Fruit fly (Drosophila melanogaster) whole organism, embryonic: Measurements from ENCODE around the gene CG31131.

Experiments used
- Bdp1 ChIP-seq: fragments of 200-800 bp; sonication (Bioruptor generic); optimal IDR thresholded peaks from 3 replicates; lab custom pipeline; 2016; ENCODE audit warnings: missing biosample characterization, missing genetic modification characterization
- CG10979 ChIP-seq: fragments of 200-800 bp; sonication (Bioruptor generic); optimal IDR thresholded peaks from 2 replicates; lab custom pipeline; 2018; ENCODE audit warnings: missing biosample characterization, mild to moderate bottlenecking, missing genetic modification characterization, moderate library complexity
- CG11085 ChIP-seq: fragments of 200-800 bp; sonication (Bioruptor generic); IDR thresholded peaks from 2 replicates; pipeline ENCODE4 v1.3.6; 2022; ENCODE audit warnings: missing biosample characterization, missing genetic modification characterization
- CG11560 ChIP-seq: fragments of 200-800 bp; sonication (Bioruptor generic); IDR thresholded peaks from 3 replicates; pipeline ENCODE4 v1.3.6; 2022; ENCODE audit warnings: missing biosample characterization, missing genetic modification characterization
- CG11695 ChIP-seq: fragments of 200-800 bp; sonication (Bioruptor generic); IDR thresholded peaks from 3 replicates; pipeline ENCODE4 v1.3.6; 2022; ENCODE audit warnings: missing biosample characterization, missing genetic modification characterization
- CG12659 ChIP-seq: fragments of 200-800 bp; sonication (Bioruptor generic); optimal IDR thresholded peaks from 3 replicates; lab custom pipeline; 2017; ENCODE audit warnings: mild to moderate bottlenecking, missing biosample characterization, missing genetic modification reagents, missing genetic modification characterization
- CG12942 ChIP-seq: fragments of 200-800 bp; sonication (Bioruptor generic); optimal IDR thresholded peaks from 3 replicates; lab custom pipeline; 2016; ENCODE audit warnings: missing biosample characterization, missing genetic modification characterization
- CG1647 ChIP-seq: fragments of 200-800 bp; sonication (Bioruptor generic); optimal IDR thresholded peaks from 3 replicates; lab custom pipeline; 2016; ENCODE audit warnings: missing biosample characterization, missing genetic modification characterization
- CG18262 ChIP-seq: fragments of 200-800 bp; optimal IDR thresholded peaks from 3 replicates; lab custom pipeline; 2019; ENCODE audit warnings: missing biosample characterization, mild to moderate bottlenecking, missing genetic modification characterization, moderate library complexity
- CG18476 ChIP-seq: fragments of 200-800 bp; sonication (Bioruptor generic); optimal IDR thresholded peaks from 2 replicates; lab custom pipeline; 2016; ENCODE audit warnings: missing biosample characterization, mild to moderate bottlenecking, missing genetic modification characterization
- CG18599 ChIP-seq: fragments of 200-800 bp; sonication (Bioruptor generic); optimal IDR thresholded peaks from 3 replicates; lab custom pipeline; 2017; ENCODE audit warnings: missing biosample characterization, missing genetic modification characterization, mild to moderate bottlenecking, moderate library complexity, missing genetic modification reagents
- CG18764 ChIP-seq: fragments of 200-800 bp; sonication (Bioruptor generic); optimal IDR thresholded peaks from 3 replicates; lab custom pipeline; 2016; ENCODE audit warnings: missing biosample characterization, missing genetic modification characterization
- CG30403 ChIP-seq: fragments of 200-800 bp; sonication (Bioruptor generic); optimal IDR thresholded peaks from 3 replicates; lab custom pipeline; 2016; ENCODE audit warnings: missing biosample characterization, missing genetic modification characterization
- CG31224 ChIP-seq: fragments of 200-800 bp; sonication (Bioruptor generic); IDR thresholded peaks from 2 replicates; pipeline ENCODE4 v1.3.6; 2022; ENCODE audit warnings: missing biosample characterization, missing genetic modification characterization
- CG31441 ChIP-seq: fragments of 200-800 bp; sonication (Bioruptor generic); IDR thresholded peaks from 2 replicates; pipeline ENCODE4 v1.3.6; 2022; ENCODE audit warnings: missing biosample characterization, missing genetic modification characterization
- CG3163 ChIP-seq: fragments of 200-800 bp; sonication (Bioruptor generic); optimal IDR thresholded peaks from 3 replicates; lab custom pipeline; 2016; ENCODE audit warnings: missing biosample characterization, missing genetic modification characterization
- CG32532 ChIP-seq: fragments of 200-800 bp; sonication (Bioruptor generic); IDR thresholded peaks from 2 replicates; pipeline ENCODE4 v1.3.6; 2022; ENCODE audit warnings: missing biosample characterization, missing genetic modification characterization
- CG3281 ChIP-seq: fragments of 200-800 bp; sonication (Bioruptor generic); optimal IDR thresholded peaks from 3 replicates; lab custom pipeline; 2017; ENCODE audit warnings: missing biosample characterization, mild to moderate bottlenecking, missing genetic modification characterization
- CG3847 ChIP-seq: fragments of 200-800 bp; sonication (Bioruptor generic); IDR thresholded peaks from 2 replicates; pipeline ENCODE4 v1.3.6; 2022; ENCODE audit warnings: missing biosample characterization, missing genetic modification characterization
- CG3995 ChIP-seq: fragments of 200-800 bp; sonication (Bioruptor generic); optimal IDR thresholded peaks from 3 replicates; lab custom pipeline; 2016; ENCODE audit warnings: missing biosample characterization, missing genetic modification characterization
- CG4404 ChIP-seq: fragments of 200-800 bp; sonication (Bioruptor generic); IDR thresholded peaks from 2 replicates; pipeline ENCODE4 v1.3.6; 2022; ENCODE audit warnings: missing biosample characterization, missing genetic modification characterization
- CG5953 ChIP-seq: fragments of 200-800 bp; sonication (Bioruptor generic); IDR thresholded peaks from 2 replicates; pipeline ENCODE4 v1.3.6; 2022; ENCODE audit warnings: missing biosample characterization, missing genetic modification characterization
- CG7556 ChIP-seq: fragments of 200-800 bp; sonication (Bioruptor generic); optimal IDR thresholded peaks from 2 replicates; lab custom pipeline; 2017; ENCODE audit warnings: missing biosample characterization, mild to moderate bottlenecking, missing genetic modification characterization
- CG7928 ChIP-seq: fragments of 200-800 bp; sonication (Bioruptor generic); optimal IDR thresholded peaks from 2 replicates; lab custom pipeline; 2017; ENCODE audit warnings: missing biosample characterization, mild to moderate bottlenecking, missing genetic modification characterization
- CG8924 ChIP-seq: fragments of 200-800 bp; optimal IDR thresholded peaks from 3 replicates; lab custom pipeline; 2019; ENCODE audit warnings: missing biosample characterization, mild to moderate bottlenecking, missing genetic modification characterization, moderate library complexity
- CG9727 ChIP-seq: fragments of 200-800 bp; sonication (Bioruptor generic); optimal IDR thresholded peaks from 3 replicates; lab custom pipeline; 2017; ENCODE audit warnings: missing biosample characterization, mild to moderate bottlenecking, missing genetic modification characterization
- CG9817 ChIP-seq: fragments of 200-800 bp; sonication (Bioruptor generic); optimal IDR thresholded peaks from 2 replicates; lab custom pipeline; 2018; ENCODE audit warnings: missing biosample characterization, mild to moderate bottlenecking, missing genetic modification characterization, moderate library complexity
- D ChIP-seq, 2 experiments: fragments of 200-800 bp in 1 of 2; fragments of >200 bp in 1 of 2; sonication (Bioruptor generic) in 1 of 2; optimal IDR thresholded peaks; 2 replicates in 1 of 2; 3 replicates in 1 of 2; lab custom pipeline; 2017; ENCODE audit warnings: mild to moderate bottlenecking in 1 of 2, missing biosample characterization in 1 of 2, missing genetic modification characterization in 1 of 2, missing genetic modification reagents in 1 of 2
- Dip2 ChIP-seq: fragments of 200-800 bp; sonication (Bioruptor generic); IDR thresholded peaks from 2 replicates; pipeline ENCODE4 v1.3.6; 2022; ENCODE audit warnings: missing biosample characterization, missing genetic modification characterization
- Dref ChIP-seq: fragments of 200-800 bp; sonication (Bioruptor generic); IDR thresholded peaks from 2 replicates; pipeline ENCODE4 v1.3.6; 2022; ENCODE audit warnings: missing biosample characterization, missing genetic modification characterization
- Fer2 ChIP-seq: fragments of 200-800 bp; sonication (Bioruptor generic); optimal IDR thresholded peaks from 2 replicates; lab custom pipeline; 2018; ENCODE audit warnings: missing biosample characterization, mild to moderate bottlenecking, missing genetic modification characterization, moderate library complexity
- Hr3 ChIP-seq: fragments of 200-800 bp; sonication (Bioruptor generic); optimal IDR thresholded peaks from 3 replicates; lab custom pipeline; 2016; ENCODE audit warnings: missing biosample characterization, missing genetic modification characterization
- Max ChIP-seq: fragments of 200-800 bp; sonication (Bioruptor generic); optimal IDR thresholded peaks from 2 replicates; lab custom pipeline; 2016; ENCODE audit warnings: missing biosample characterization, mild to moderate bottlenecking, missing genetic modification characterization
- Nf-YC ChIP-seq: fragments of 200-800 bp; optimal IDR thresholded peaks from 3 replicates; lab custom pipeline; 2019; ENCODE audit warnings: missing biosample characterization, mild to moderate bottlenecking, missing genetic modification characterization, moderate library complexity
- Sin3A ChIP-seq: fragments of >200 bp; optimal IDR thresholded peaks from 2 replicates; lab custom pipeline; 2018
- Taf1 ChIP-seq: fragments of 200-800 bp; sonication (Bioruptor generic); IDR thresholded peaks from 2 replicates; pipeline ENCODE4 v1.3.6; 2022; ENCODE audit warnings: missing biosample characterization, missing genetic modification characterization
- Trl ChIP-seq, 3 experiments: fragments of >200 bp in 2 of 3; fragments of 200-800 bp in 1 of 3; sonication (Bioruptor generic) in 1 of 3; optimal IDR thresholded peaks; 2 replicates in 1 of 3; 3 replicates in 2 of 3; lab custom pipeline; 2016 to 2017; ENCODE audit warnings: missing biosample characterization in 1 of 3, missing genetic modification characterization in 1 of 3
- cas ChIP-seq: fragments of 200-800 bp; sonication (Bioruptor generic); IDR thresholded peaks from 2 replicates; pipeline ENCODE4 v1.3.6; 2022; ENCODE audit warnings: missing biosample characterization, missing genetic modification characterization
- gcm ChIP-seq: fragments of 200-800 bp; sonication (Bioruptor generic); optimal IDR thresholded peaks from 2 replicates; lab custom pipeline; 2019; ENCODE audit warnings: missing biosample characterization, mild to moderate bottlenecking, missing genetic modification characterization, moderate library complexity
- ham ChIP-seq: fragments of 200-800 bp; sonication (Bioruptor generic); IDR thresholded peaks from 2 replicates; pipeline ENCODE4 v1.3.6; 2022; ENCODE audit warnings: missing biosample characterization, missing genetic modification characterization
- insv ChIP-seq, 2 experiments: fragments of 200-800 bp; sonication (Bioruptor generic); optimal IDR thresholded peaks; 3 replicates each; lab custom pipeline; 2016 to 2018; ENCODE audit warnings: missing biosample characterization in 2 of 2, missing genetic modification characterization in 2 of 2
- kni ChIP-seq: fragments of 200-800 bp; sonication (Bioruptor generic); optimal IDR thresholded peaks from 3 replicates; lab custom pipeline; 2017; ENCODE audit warnings: mild to moderate bottlenecking, missing biosample characterization, missing genetic modification reagents, missing genetic modification characterization
- mam ChIP-seq: fragments of 200-800 bp; sonication (Bioruptor generic); optimal IDR thresholded peaks from 3 replicates; lab custom pipeline; 2016; ENCODE audit warnings: missing biosample characterization, missing genetic modification characterization
- nmo ChIP-seq: fragments of 200-800 bp; sonication (Bioruptor generic); optimal IDR thresholded peaks from 2 replicates; lab custom pipeline; 2018; ENCODE audit warnings: missing biosample characterization, mild to moderate bottlenecking, missing genetic modification characterization, moderate library complexity
- odd ChIP-seq: fragments of 200-800 bp; sonication (Bioruptor generic); optimal IDR thresholded peaks from 2 replicates; lab custom pipeline; 2017; ENCODE audit warnings: missing biosample characterization, mild to moderate bottlenecking, missing genetic modification characterization
- prd ChIP-seq, 3 experiments: fragments of >200 bp in 2 of 3; fragments of 200-800 bp in 1 of 3; sonication (Bioruptor generic) in 1 of 3; optimal IDR thresholded peaks in 2 of 3; IDR thresholded peaks in 1 of 3; 2 replicates in 2 of 3; 3 replicates in 1 of 3; pipeline versions ENCODE4 v1.3.6 to Lab custom; 2017 to 2022; ENCODE audit warnings: missing biosample characterization in 1 of 3, missing genetic modification characterization in 1 of 3
- toy ChIP-seq: fragments of 200-800 bp; sonication (Bioruptor generic); IDR thresholded peaks from 2 replicates; pipeline ENCODE4 v1.3.6; 2022; ENCODE audit warnings: missing biosample characterization, missing genetic modification characterization
- wdn ChIP-seq: fragments of 200-800 bp; sonication (Bioruptor generic); IDR thresholded peaks from 2 replicates; pipeline ENCODE4 v1.3.6; 2022; ENCODE audit warnings: missing biosample characterization, missing genetic modification characterization

Gene CG31131

DNA sequence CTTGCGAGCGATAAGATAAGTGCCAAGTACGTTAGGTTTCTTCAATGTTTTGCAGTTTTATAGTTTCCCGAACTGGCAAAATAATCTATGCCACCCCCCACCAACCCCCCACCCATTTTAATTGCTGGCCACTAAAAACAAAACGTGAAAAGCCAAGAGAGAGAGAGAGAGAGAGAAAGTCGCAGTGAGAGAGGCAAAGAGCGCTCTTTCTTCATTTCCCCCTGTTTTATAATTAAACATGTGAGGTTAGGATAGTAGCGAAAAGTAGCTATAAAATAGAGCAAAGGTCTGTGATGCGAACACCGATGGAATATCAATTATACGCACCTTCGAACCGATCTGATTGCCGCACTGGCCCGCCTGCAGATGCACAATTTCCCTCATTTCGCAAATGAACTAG, 24.8 kb upstream of the CG31131 start (continued):
- TF ChIP-seq kni (GFP tag; lab: Kevin White, UChicago), result peak; percentile 7
- no peak for TF ChIP-seq wdn (GFP tag; lab: Robert Waterston, UW)
- peak; percentile 70 to 82 for TF ChIP-seq Trl (optimal IDR thresholded peaks at IDR 0.05; lab: Kevin White, UChicago)
- TF ChIP-seq Trl (GFP tag; optimal IDR thresholded peaks at IDR 0.05; lab: Kevin White, UChicago), result no peak
- no peak for TF ChIP-seq toy
- no peak for TF ChIP-seq Dip2 (GFP tag; lab: Robert Waterston, UW)

dm6 chr3R:27987329-27987728, 24.3 kb upstream of the CG31131 start:
- TF ChIP-seq Fer2 (tag; lab: Kevin White, UChicago), result peak; percentile 34
- no peak for TF ChIP-seq CG11560 (tag; lab: Robert Waterston, UW)
- no peak for TF ChIP-seq Bdp1
- peak; percentile 17 for TF ChIP-seq CG3995 (GFP tag; lab: Kevin White, UChicago)
- TF ChIP-seq CG9817 (tag; lab: Kevin White, UChicago), result peak; percentile 70
- peak; percentile 88 for TF ChIP-seq CG32532
- no peak for TF ChIP-seq mam (GFP tag; lab: Kevin White, UChicago)
- TF ChIP-seq Taf1 (GFP tag; lab: Robert Waterston, UW), result 0 out of 2 replicates have a peak, but pooled peaks have one; percentile 22
- TF ChIP-seq CG3163 (GFP tag; lab: Kevin White, UChicago), result no peak
- peak; percentile 69 for TF ChIP-seq CG31224 (GFP tag; lab: Robert Waterston, UW)
- peak; percentile 47; the same call in 1 of the 2 replicates for TF ChIP-seq CG5953 (GFP tag; lab: Robert Waterston, UW)
- no peak for TF ChIP-seq CG4404 (GFP tag; lab: Robert Waterston, UW)
- no peak for TF ChIP-seq CG7928
- TF ChIP-seq Hr3 (GFP tag; lab: Kevin White, UChicago), result peak; percentile 29
- TF ChIP-seq CG18764 (GFP tag; lab: Kevin White, UChicago), result peak; percentile 15
- TF ChIP-seq Sin3A, result no peak
- peak; percentile 21 for TF ChIP-seq CG12942
- peak; percentile 67 for TF ChIP-seq CG7556
- peak; percentile 67 for TF ChIP-seq cas (GFP tag; lab: Robert Waterston, UW)
- TF ChIP-seq CG9727 (GFP tag; lab: Kevin White, UChicago), result peak; percentile 62
- peak; percentile 66 for TF ChIP-seq CG18262
- peak; percentile 74 for TF ChIP-seq CG31441 (GFP tag; lab: Robert Waterston, UW)
- TF ChIP-seq D (optimal IDR thresholded peaks at IDR 0.05; lab: Kevin White, UChicago), result no peak
- TF ChIP-seq D (GFP tag; optimal IDR thresholded peaks at IDR 0.05; lab: Kevin White, UChicago), result no peak
- TF ChIP-seq CG12659, result peak; percentile 68
- TF ChIP-seq CG1647, result peak; percentile 27
- TF ChIP-seq CG3847 (GFP tag; lab: Robert Waterston, UW), result peak; percentile 78
- TF ChIP-seq CG3281 (GFP tag; lab: Kevin White, UChicago), result peak; percentile 79
- peak; percentile 56 for TF ChIP-seq Max
- TF ChIP-seq CG8924 (tag; lab: Kevin White, UChicago), result peak; percentile 72
- 0 out of 2 replicates have a peak, but pooled peaks have one; percentile 50 for TF ChIP-seq CG11085
- peak; percentile 58; the same call in 1 of the 2 replicates for TF ChIP-seq ham (GFP tag; lab: Robert Waterston, UW)
- TF ChIP-seq nmo (GFP tag; lab: Kevin White, UChicago), result peak; percentile 83
- TF ChIP-seq insv (GFP tag; optimal IDR thresholded peaks at IDR 0.05; lab: Kevin White, UChicago), result no peak
- peak; percentile 74; the same call in 2 of the 3 replicates for TF ChIP-seq CG11695 (GFP tag; lab: Robert Waterston, UW)
- TF ChIP-seq CG30403 (GFP tag; lab: Kevin White, UChicago), result peak; percentile 77
- peak; percentile 44 for TF ChIP-seq CG18599
- TF ChIP-seq Nf-YC (tag; lab: Kevin White, UChicago), result peak; percentile 17
- TF ChIP-seq CG18476, result peak; percentile 24
- peak; percentile 73 for TF ChIP-seq CG10979 (tag; lab: Kevin White, UChicago)
- no peak for TF ChIP-seq Dref
- peak; percentile 48 for TF ChIP-seq odd (GFP tag; lab: Kevin White, UChicago)
- TF ChIP-seq gcm (GFP tag; lab: Kevin White, UChicago), result peak; percentile 36
- no peak for TF ChIP-seq Trl (optimal IDR thresholded peaks at IDR 0.05; lab: Kevin White, UChicago)
- no peak for TF ChIP-seq Trl (GFP tag; optimal IDR thresholded peaks at IDR 0.05; lab: Kevin White, UChicago)
- TF ChIP-seq prd (optimal IDR thresholded peaks at IDR 0.05; lab: Kevin White, UChicago), result no peak
- peak; percentile 64 for TF ChIP-seq prd (GFP tag; IDR thresholded peaks at IDR 0.05; lab: Robert Waterston, UW)
